Worm (Caenorhabditis elegans): ENCODE results near the gene R04D3.4.
A peak's percentile ranks its signal among the peaks of the same experiment; 100 is the strongest.

Gene R04D3.4

DNA sequence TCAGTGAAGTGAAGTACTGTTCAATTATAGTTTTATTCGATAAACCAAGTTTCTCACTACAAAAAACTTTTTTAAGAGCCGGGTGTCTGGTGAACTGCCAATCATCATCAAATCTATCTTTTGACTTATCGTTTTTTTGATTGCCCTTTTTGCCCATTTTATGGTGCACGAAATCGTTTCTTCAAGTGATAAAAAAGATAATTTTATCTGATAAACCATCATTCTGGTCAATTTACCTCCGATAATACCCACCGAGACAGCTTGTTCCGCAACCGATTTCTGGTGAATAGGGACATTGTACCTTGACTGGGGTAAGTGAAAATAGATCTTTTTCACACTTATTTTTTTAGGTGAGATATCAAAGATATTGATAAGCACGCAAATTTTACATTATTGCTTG, 31.0 kb downstream of the R04D3.4 start, which contains the start of gene K08H2.10:
TSS of gene K08H2.10 (plus strand) at position 230 of the 400 bp plus-strand sequence.
- TF ChIP-seq unc-62 (GFP tag; optimal IDR thresholded peaks at IDR 0.05) (peak; percentile 21), him-1 (tag; optimal IDR thresholded peaks at IDR 0.05) (no peak), ets-4 (GFP tag; optimal IDR thresholded peaks at IDR 0.05) (peak; percentile 68), Y53G8AR.9 (GFP tag; conservative IDR thresholded peaks at IDR 0.05) (no peak), let-607 (tag; optimal IDR thresholded peaks at IDR 0.05) (peak in 1 of 2 experiments; percentile 30), tbp1 (GFP tag; optimal IDR thresholded peaks at IDR 0.05) (peak; percentile 33), nhr-80 (tag; optimal IDR thresholded peaks at IDR 0.05) (peak; percentile 93), ztf-22 (GFP tag; optimal IDR thresholded peaks at IDR 0.05) (peak; percentile 2)

DNA sequence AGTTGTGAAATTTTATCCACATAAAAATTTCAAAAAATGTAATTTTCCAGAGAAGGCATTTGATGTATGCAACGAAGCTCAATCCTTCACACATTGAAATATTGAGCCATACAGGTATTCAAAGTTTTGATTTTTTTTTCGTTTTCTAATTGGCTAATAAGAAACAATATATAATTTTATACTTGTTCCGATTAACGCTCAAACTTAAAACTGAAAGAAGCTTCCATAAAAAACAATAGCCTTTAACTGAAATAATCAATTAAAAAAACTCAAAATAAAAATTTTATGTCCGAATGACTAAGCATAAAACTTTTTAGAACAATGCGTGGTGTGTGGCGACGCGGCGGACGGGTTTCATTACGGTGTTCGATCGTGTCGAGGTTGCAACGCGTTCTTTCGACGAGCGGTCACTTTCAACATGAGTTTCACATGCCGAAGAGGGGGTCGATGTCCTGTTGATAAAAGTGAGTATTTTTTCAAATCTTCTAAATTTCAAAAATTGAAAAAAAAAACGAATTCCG, 36.6 kb downstream of the R04D3.4 start, which contains the start of gene nhr-32:
TSS of gene nhr-32 (plus strand) at position 51 of the 521 bp plus-strand sequence.
- TF ChIP-seq ztf-28 (GFP tag; IDR thresholded peaks at IDR 0.05) (no peak), xnd-1 (tag; optimal IDR thresholded peaks at IDR 0.05) (no peak), lin-35 (GFP tag; optimal IDR thresholded peaks at IDR 0.05) (no peak), attf-3 (GFP tag; conservative IDR thresholded peaks at IDR 0.05) (no peak), bed-2 (GFP tag; IDR thresholded peaks at IDR 0.05) (no peak), lir-1 (GFP tag; conservative IDR thresholded peaks at IDR 0.05) (no peak), Y95B8A.8 (GFP tag; IDR thresholded peaks at IDR 0.05) (no peak), ztf-25 (GFP tag; IDR thresholded peaks at IDR 0.05) (no peak), Y79H2A.3 (GFP tag; conservative IDR thresholded peaks at IDR 0.05) (no peak), nfya-2 (GFP tag; IDR thresholded peaks at IDR 0.05) (no peak), hmg-20 (GFP tag; IDR thresholded peaks at IDR 0.05) (no peak)

DNA sequence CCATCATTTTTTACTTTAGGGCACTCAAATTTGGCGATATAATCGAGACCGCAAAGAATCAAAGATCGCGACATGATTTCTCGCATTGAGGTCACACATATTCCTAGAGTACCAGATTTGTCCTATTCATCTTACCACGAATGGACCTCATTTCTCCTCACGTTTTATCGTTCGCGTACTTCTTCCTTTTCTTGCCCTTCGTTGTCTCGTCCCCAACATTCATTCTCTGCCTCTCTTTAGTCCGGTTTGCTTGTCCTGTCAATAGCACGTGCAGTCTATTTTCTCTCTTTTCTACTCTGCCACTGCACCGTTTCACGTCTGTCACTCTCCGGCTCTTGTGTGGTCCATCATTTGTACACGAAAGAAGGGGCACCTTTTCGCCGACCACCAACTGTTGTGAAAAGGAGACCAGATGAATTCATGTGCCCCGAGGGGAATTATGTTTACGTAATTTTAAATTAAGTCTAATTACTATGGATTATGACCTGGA, 37.2 kb downstream of the R04D3.4 start:
- TF ChIP-seq let-607 (tag; optimal IDR thresholded peaks at IDR 0.05): no peak
- no peak for TF ChIP-seq hmg-20 (GFP tag; IDR thresholded peaks at IDR 0.05)
- no peak for TF ChIP-seq rcor-1 (GFP tag; IDR thresholded peaks at IDR 0.05)
- no peak for TF ChIP-seq egl-44 (GFP tag; IDR thresholded peaks at IDR 0.05)
- no peak for TF ChIP-seq lir-1 (GFP tag; conservative IDR thresholded peaks at IDR 0.05)
- TF ChIP-seq K12H6.12 (tag; optimal IDR thresholded peaks at IDR 0.05): peak; percentile 61
- TF ChIP-seq pbrm-1 (GFP tag; IDR thresholded peaks at IDR 0.05): no peak
- 0 out of 2 replicates have a peak, but pooled peaks have one; percentile 24 for TF ChIP-seq B0336.3 (GFP tag; IDR thresholded peaks at IDR 0.05)
- peak; percentile 25 for TF ChIP-seq tbp1 (GFP tag; optimal IDR thresholded peaks at IDR 0.05)
- no peak for TF ChIP-seq Y95B8A.8 (GFP tag; IDR thresholded peaks at IDR 0.05)
- no peak for TF ChIP-seq hrde-1 (tag; optimal IDR thresholded peaks at IDR 0.05; ENCODE audit: borderline replicate concordance)
- TF ChIP-seq cebp-1 (GFP tag; IDR thresholded peaks at IDR 0.05): no peak
- TF ChIP-seq cebp-1 (tag; optimal IDR thresholded peaks at IDR 0.05): peak; percentile 60
- TF ChIP-seq ceh-27 (GFP tag; optimal IDR thresholded peaks at IDR 0.05): peak; percentile 74
- no peak for TF ChIP-seq bed-2 (GFP tag; IDR thresholded peaks at IDR 0.05)
- no peak for TF ChIP-seq madf-3 (GFP tag; IDR thresholded peaks at IDR 0.05)
- TF ChIP-seq lsl-1 (GFP tag; optimal IDR thresholded peaks at IDR 0.05): no peak
- TF ChIP-seq fkh-3 (tag; optimal IDR thresholded peaks at IDR 0.05): no peak
- TF ChIP-seq rec-8 (tag; optimal IDR thresholded peaks at IDR 0.05): no peak
- no peak for TF ChIP-seq rpc-1 (optimal IDR thresholded peaks at IDR 0.05)
- TF ChIP-seq rpc-1 (tag; optimal IDR thresholded peaks at IDR 0.05): no peak
- TF ChIP-seq B0019.2 (GFP tag; conservative IDR thresholded peaks at IDR 0.05): no peak
- no peak for TF ChIP-seq nhr-90 (tag; optimal IDR thresholded peaks at IDR 0.05)
- TF ChIP-seq hmg-1.2 (GFP tag; IDR thresholded peaks at IDR 0.05): peak; percentile 71; the same call in 1 of the 2 replicates
- peak; percentile 48 for TF ChIP-seq lin-40 (tag; optimal IDR thresholded peaks at IDR 0.05)
- TF ChIP-seq aptf-3 (GFP tag; IDR thresholded peaks at IDR 0.05): no peak
- no peak for TF ChIP-seq him-1 (tag; optimal IDR thresholded peaks at IDR 0.05)
- no peak for TF ChIP-seq attf-5 (GFP tag; optimal IDR thresholded peaks at IDR 0.05)
- peak; percentile 74 for TF ChIP-seq nhr-80 (tag; optimal IDR thresholded peaks at IDR 0.05)
- no peak for TF ChIP-seq ztf-18 (tag; optimal IDR thresholded peaks at IDR 0.05)
- no peak for TF ChIP-seq mel-28 (tag; optimal IDR thresholded peaks at IDR 0.05; ENCODE audit: borderline replicate concordance)
- TF ChIP-seq ets-4 (GFP tag; optimal IDR thresholded peaks at IDR 0.05): no peak
- TF ChIP-seq ztf-3 (GFP tag; optimal IDR thresholded peaks at IDR 0.05): no peak
- TF ChIP-seq ztf-28 (GFP tag; IDR thresholded peaks at IDR 0.05): no peak
- no peak for TF ChIP-seq attf-3 (GFP tag; conservative IDR thresholded peaks at IDR 0.05)
